Fruit fly (Drosophila melanogaster): ENCODE results near the gene Dfd.

- TF ChIP-seq tj (GFP tag; optimal IDR thresholded peaks at IDR 0.05) (no peak), bab1 (GFP tag; optimal IDR thresholded peaks at IDR 0.05) (no peak), CG14711 (tag; optimal IDR thresholded peaks at IDR 0.05) (no peak), CG7045 (GFP tag; optimal IDR thresholded peaks at IDR 0.05) (no peak), CG11617 (GFP tag; optimal IDR thresholded peaks at IDR 0.05) (no peak), CG33017 (tag; optimal IDR thresholded peaks at IDR 0.05) (no peak), Clk (GFP tag; optimal IDR thresholded peaks at IDR 0.05) (no peak), CG7101 (tag; optimal IDR thresholded peaks at IDR 0.05) (no peak), kay (GFP tag; ENCODE audit: borderline replicate concordance) (no peak), cnc (optimal IDR thresholded peaks at IDR 0.05) (no peak), ovo (GFP tag; optimal IDR thresholded peaks at IDR 0.05) (no peak), CG5204 (GFP tag; optimal IDR thresholded peaks at IDR 0.05) (no peak), CG1620 (GFP tag; optimal IDR thresholded peaks at IDR 0.05) (no peak)
Measured at dm6 chr3R:6751467-6752155, 40.0 kb upstream of the Dfd start.

All from whole organism, adult.